Worm (Caenorhabditis elegans): ENCODE measurements around the gene F22B3.8.

F22B3.8 gene

DNA sequence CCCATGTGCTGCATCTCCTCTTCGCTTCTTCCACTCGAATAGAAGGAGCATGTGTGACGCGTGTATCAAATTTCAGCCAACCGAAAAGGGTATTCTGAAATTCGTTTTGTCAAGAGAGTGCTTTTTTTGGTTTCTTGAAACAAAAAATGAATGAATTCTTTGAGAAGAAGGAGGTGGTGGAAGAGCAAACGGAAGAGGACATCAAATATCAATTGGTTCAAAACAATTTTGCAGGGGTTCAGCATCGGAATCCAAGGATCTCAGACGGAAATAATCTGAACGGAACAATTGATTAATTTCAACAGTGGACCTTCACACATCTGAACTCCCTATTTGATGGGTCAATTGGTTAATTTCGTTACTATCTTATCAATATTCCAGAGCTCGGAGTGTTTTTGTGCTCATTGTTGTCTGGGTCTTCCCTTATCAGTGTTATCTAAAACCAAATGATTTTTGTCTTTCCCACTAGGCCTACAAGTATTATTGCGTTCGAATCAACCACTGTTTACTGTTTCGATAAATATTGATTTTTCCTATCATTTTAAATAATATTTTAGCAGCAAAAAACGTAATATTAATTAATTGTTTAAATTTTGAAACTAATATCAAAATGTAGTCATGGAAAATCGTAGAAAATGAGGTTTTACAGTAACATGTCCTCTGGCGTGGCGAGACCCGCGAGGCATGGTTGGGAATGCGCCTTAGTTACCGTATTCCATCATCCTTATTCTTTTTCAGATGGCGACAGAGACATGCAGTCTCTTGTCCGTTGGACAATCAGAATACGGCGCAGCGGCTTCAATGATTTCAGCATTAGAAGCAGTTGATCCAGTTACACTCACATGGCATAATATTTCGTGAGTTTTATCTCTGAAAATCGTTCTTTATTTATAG, 45.2 kb upstream of the F22B3.8 start, which contains the start of the genes C10C6.13 and wht-2:
TSS of gene C10C6.13 (minus strand) at position 51 of the 894 bp plus-strand sequence.
TSS of gene wht-2 (plus strand) at position 739 of the 894 bp plus-strand sequence.
- no peak for TF ChIP-seq lin-35 (GFP tag; optimal IDR thresholded peaks at IDR 0.05)
- no peak for TF ChIP-seq zfh-2 (GFP tag; conservative IDR thresholded peaks at IDR 0.05)
- TF ChIP-seq egl-18 (GFP tag; IDR thresholded peaks at IDR 0.05): no peak
- TF ChIP-seq snpc-1.1 (tag; optimal IDR thresholded peaks at IDR 0.05; ENCODE audit: insufficient read depth): no peak
- no peak for TF ChIP-seq attf-3 (GFP tag; conservative IDR thresholded peaks at IDR 0.05)
- peak; percentile 80 for TF ChIP-seq F33H1.4 (GFP tag; IDR thresholded peaks at IDR 0.05)
- no peak for TF ChIP-seq ceh-91 (GFP tag; IDR thresholded peaks at IDR 0.05)
- peak; percentile 71 for TF ChIP-seq madf-6 (GFP tag; IDR thresholded peaks at IDR 0.05)
- no peak for TF ChIP-seq hlh-26 (GFP tag; conservative IDR thresholded peaks at IDR 0.05)
- TF ChIP-seq mes-4 (tag; optimal IDR thresholded peaks at IDR 0.05): no peak
- no peak for TF ChIP-seq aptf-2 (GFP tag; conservative IDR thresholded peaks at IDR 0.05)
- TF ChIP-seq madf-8 (GFP tag; conservative IDR thresholded peaks at IDR 0.05): no peak; the same call in 1 of the 2 replicates
- TF ChIP-seq nhr-27 (tag; optimal IDR thresholded peaks at IDR 0.05): no peak
- no peak for TF ChIP-seq sdz-38 (tag; optimal IDR thresholded peaks at IDR 0.05)
- TF ChIP-seq die-1 (tag; optimal IDR thresholded peaks at IDR 0.05): no peak
- peak; percentile 29 for TF ChIP-seq nhr-80 (tag; optimal IDR thresholded peaks at IDR 0.05)
- TF ChIP-seq lsl-1 (GFP tag; optimal IDR thresholded peaks at IDR 0.05): peak; percentile 86
- no peak for TF ChIP-seq F39B2.1 (GFP tag; IDR thresholded peaks at IDR 0.05)
- no peak for TF ChIP-seq mcd-1 (GFP tag; IDR thresholded peaks at IDR 0.05)
- TF ChIP-seq nhr-179 (tag; optimal IDR thresholded peaks at IDR 0.05): no peak
- no peak for TF ChIP-seq pha-4 (tag; optimal IDR thresholded peaks at IDR 0.05)
- no peak for TF ChIP-seq tlf-1 (GFP tag; optimal IDR thresholded peaks at IDR 0.05)
- TF ChIP-seq attf-6 (GFP tag; IDR thresholded peaks at IDR 0.05): no peak
- no peak for TF ChIP-seq attf-5 (GFP tag; optimal IDR thresholded peaks at IDR 0.05)
- peak; percentile 71 for TF ChIP-seq xnd-1 (tag; optimal IDR thresholded peaks at IDR 0.05)
- TF ChIP-seq Y53G8AR.9 (GFP tag; conservative IDR thresholded peaks at IDR 0.05): no peak
- TF ChIP-seq ztf-18 (tag; optimal IDR thresholded peaks at IDR 0.05): no peak
- no peak for TF ChIP-seq lin-26 (GFP tag; IDR thresholded peaks at IDR 0.05)

DNA sequence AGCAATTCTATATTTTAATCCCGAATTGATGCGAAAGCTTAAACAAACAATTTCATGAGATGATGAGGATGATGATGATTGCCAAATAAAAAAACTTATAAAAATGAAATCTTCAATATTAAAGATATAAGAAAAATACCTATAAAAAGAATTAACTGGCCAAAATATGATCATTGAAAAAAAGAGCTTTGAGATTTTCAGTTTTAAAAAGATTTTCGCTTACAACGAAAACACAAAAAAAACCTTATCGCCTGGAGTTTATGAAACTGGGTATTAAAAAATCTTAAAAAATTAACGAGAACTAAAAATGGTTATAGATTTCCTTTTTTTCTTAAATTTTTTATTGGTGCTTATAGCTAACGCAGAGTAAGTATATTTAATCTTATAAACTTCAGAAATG, 42.7 kb upstream of the F22B3.8 start, which contains the start of gene C10C6.7:
TSS of gene C10C6.7 (minus strand) at position 101 of the 400 bp plus-strand sequence.
- TF ChIP-seq F33H1.4 (GFP tag; IDR thresholded peaks at IDR 0.05): no peak
- no peak for TF ChIP-seq gei-17 (GFP tag; optimal IDR thresholded peaks at IDR 0.05)
- no peak for TF ChIP-seq let-526 (GFP tag; IDR thresholded peaks at IDR 0.05)
- TF ChIP-seq madf-6 (GFP tag; IDR thresholded peaks at IDR 0.05): no peak
- no peak for TF ChIP-seq ZK185.1 (tag; optimal IDR thresholded peaks at IDR 0.05; ENCODE audit: poor library complexity, severe bottlenecking)
- no peak for TF ChIP-seq snpc-3.4 (tag; optimal IDR thresholded peaks at IDR 0.05)
- no peak for TF ChIP-seq aptf-2 (GFP tag; conservative IDR thresholded peaks at IDR 0.05)
- TF ChIP-seq dpl-1 (GFP tag; optimal IDR thresholded peaks at IDR 0.05): no peak
- TF ChIP-seq egl-18 (GFP tag; IDR thresholded peaks at IDR 0.05): no peak
- TF ChIP-seq ztf-22 (GFP tag; optimal IDR thresholded peaks at IDR 0.05): no peak
- no peak for TF ChIP-seq repo-1 (tag; optimal IDR thresholded peaks at IDR 0.05)
- no peak for TF ChIP-seq sea-2 (GFP tag; IDR thresholded peaks at IDR 0.05)
- no peak for TF ChIP-seq unc-130 (GFP tag; optimal IDR thresholded peaks at IDR 0.05)
- no peak for TF ChIP-seq F57A8.1 (GFP tag; optimal IDR thresholded peaks at IDR 0.05)
- TF ChIP-seq Y67H2A.10 (GFP tag; conservative IDR thresholded peaks at IDR 0.05): no peak
- no peak for TF ChIP-seq pbrm-1 (GFP tag; IDR thresholded peaks at IDR 0.05)
- no peak for TF ChIP-seq ccch-3 (GFP tag; optimal IDR thresholded peaks at IDR 0.05)
- TF ChIP-seq athp-1 (tag; optimal IDR thresholded peaks at IDR 0.05): no peak
- TF ChIP-seq hlh-26 (GFP tag; conservative IDR thresholded peaks at IDR 0.05): no peak
- no peak for TF ChIP-seq attf-3 (GFP tag; conservative IDR thresholded peaks at IDR 0.05)
